Fruit fly (Drosophila melanogaster) whole organism, embryonic: ENCODE results near the gene CG6470.

Source experiments
- CG17829 ChIP-seq: fragments of 200-800 bp; optimal IDR thresholded peaks from 2 replicates; lab custom pipeline; 2019; ENCODE audit warnings: missing biosample characterization, mild to moderate bottlenecking, missing genetic modification characterization, moderate library complexity
- CG17912 ChIP-seq: fragments of 200-800 bp; sonication (Bioruptor generic); optimal IDR thresholded peaks from 2 replicates; lab custom pipeline; 2018; ENCODE audit warnings: missing biosample characterization, mild to moderate bottlenecking, missing genetic modification characterization
- Ravus ChIP-seq: fragments of 200-800 bp; sonication (Bioruptor generic); IDR thresholded peaks from 2 replicates; pipeline ENCODE4 v1.3.6; 2022; ENCODE audit warnings: missing biosample characterization, missing genetic modification characterization
- Rx ChIP-seq: fragments of 200-800 bp; sonication (Bioruptor generic); IDR thresholded peaks from 2 replicates; pipeline ENCODE4 v1.3.6; 2022; ENCODE audit warnings: missing biosample characterization, missing genetic modification characterization
- Spps ChIP-seq: fragments of 200-800 bp; sonication (Bioruptor generic); optimal IDR thresholded peaks from 2 replicates; lab custom pipeline; 2018; ENCODE audit warnings: missing biosample characterization, mild to moderate bottlenecking, missing genetic modification characterization
- dpn ChIP-seq, 2 experiments: fragments of 200-800 bp; sonication (Bioruptor generic); optimal IDR thresholded peaks; 3 replicates each; lab custom pipeline; 2016; ENCODE audit warnings: missing biosample characterization in 2 of 2, missing genetic modification characterization in 2 of 2
- gsb ChIP-seq: fragments of 200-800 bp; sonication (Bioruptor generic); IDR thresholded peaks from 2 replicates; pipeline ENCODE4 v1.3.6; 2022; ENCODE audit warnings: missing biosample characterization, missing genetic modification characterization
- h ChIP-seq: fragments of >200 bp; optimal IDR thresholded peaks from 2 replicates; lab custom pipeline; 2017

DNA sequence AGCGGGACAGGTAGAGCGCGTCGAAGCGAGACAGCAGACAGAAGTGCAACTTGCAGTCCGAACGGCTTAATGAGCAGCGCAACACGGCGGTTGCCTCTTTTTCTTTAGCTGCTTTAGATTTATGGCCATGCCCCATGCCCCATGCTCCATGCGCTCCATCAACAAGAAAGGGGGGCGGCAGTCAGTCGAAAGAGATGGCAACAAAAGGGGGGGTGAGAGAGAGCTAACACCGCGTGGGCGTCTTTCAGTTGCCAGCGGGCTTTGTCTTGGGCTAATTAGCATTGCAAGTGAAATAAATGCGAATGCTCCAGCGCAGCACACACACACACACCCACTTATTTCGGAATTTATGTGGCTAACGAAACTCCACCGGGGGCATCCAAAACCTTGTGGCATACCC lies 30.5 kb upstream of the CG6470 start:
- no peak for TF ChIP-seq Ravus (GFP tag; lab: Robert Waterston, UW)
- no peak for TF ChIP-seq CG17829 (tag; lab: Kevin White, UChicago)
- TF ChIP-seq h = no peak
- TF ChIP-seq Spps = no peak
- TF ChIP-seq dpn (GFP tag; optimal IDR thresholded peaks at IDR 0.05; lab: Kevin White, UChicago) = no peak
- no peak for TF ChIP-seq Rx (GFP tag; lab: Robert Waterston, UW)
- no peak for TF ChIP-seq gsb (GFP tag; lab: Robert Waterston, UW)
- TF ChIP-seq CG17912 (GFP tag; lab: Kevin White, UChicago) = no peak
